Fruit fly (Drosophila melanogaster) whole organism, pupa: ENCODE data around the gene glob3.

ENCODE experiments used
- CG10348 ChIP-seq: fragments of 200-800 bp; sonication (Bioruptor generic); IDR thresholded peaks from 2 replicates; pipeline ENCODE4 v1.3.6; 2022; ENCODE audit warnings: missing biosample characterization, missing genetic modification characterization
- CG12605 ChIP-seq: fragments of 200-800 bp; sonication (Bioruptor generic); IDR thresholded peaks from 2 replicates; pipeline ENCODE4 v1.3.6; 2022; ENCODE audit warnings: missing biosample characterization, missing genetic modification characterization
- CG13204 ChIP-seq: fragments of 200-800 bp; sonication (Bioruptor generic); optimal IDR thresholded peaks from 2 replicates; lab custom pipeline; 2018; ENCODE audit warnings: missing biosample characterization, mild to moderate bottlenecking, missing genetic modification characterization, moderate library complexity
- CG14655 ChIP-seq: fragments of 200-800 bp; sonication (Bioruptor generic); optimal IDR thresholded peaks from 3 replicates; lab custom pipeline; 2017; ENCODE audit warnings: mild to moderate bottlenecking, missing biosample characterization, missing genetic modification reagents, missing genetic modification characterization
- CG15710 ChIP-seq: fragments of 200-800 bp; sonication (Bioruptor generic); optimal IDR thresholded peaks from 2 replicates; lab custom pipeline; 2018; ENCODE audit warnings: missing biosample characterization, mild to moderate bottlenecking, missing genetic modification characterization, moderate library complexity
- CG17806 ChIP-seq: fragments of 200-800 bp; sonication (Bioruptor generic); optimal IDR thresholded peaks from 2 replicates; lab custom pipeline; 2018; ENCODE audit warnings: missing biosample characterization, mild to moderate bottlenecking, missing genetic modification characterization, moderate library complexity
- CG32121 ChIP-seq: fragments of 200-800 bp; sonication (Bioruptor generic); IDR thresholded peaks from 2 replicates; pipeline ENCODE4 v1.3.6; 2022; ENCODE audit warnings: missing biosample characterization, missing genetic modification characterization
- CG34367 ChIP-seq: fragments of 200-800 bp; sonication (Bioruptor generic); optimal IDR thresholded peaks from 2 replicates; lab custom pipeline; 2018; ENCODE audit warnings: missing biosample characterization, mild to moderate bottlenecking, missing genetic modification characterization
- CG4496 ChIP-seq: fragments of 200-800 bp; sonication (Bioruptor generic); IDR thresholded peaks from 3 replicates; pipeline ENCODE4 v1.3.6; 2022; ENCODE audit warnings: missing biosample characterization, missing genetic modification characterization
- CG8159 ChIP-seq: fragments of 200-800 bp; sonication (Bioruptor generic); optimal IDR thresholded peaks from 3 replicates; lab custom pipeline; 2018; ENCODE audit warnings: missing biosample characterization, mild to moderate bottlenecking, missing genetic modification characterization, moderate library complexity
- CG8301 ChIP-seq: fragments of 200-800 bp; sonication (Bioruptor generic); optimal IDR thresholded peaks from 2 replicates; lab custom pipeline; 2018; ENCODE audit warnings: missing biosample characterization, mild to moderate bottlenecking, missing genetic modification characterization
- CG9948 ChIP-seq: fragments of 200-800 bp; sonication (Bioruptor generic); optimal IDR thresholded peaks from 2 replicates; lab custom pipeline; 2018; ENCODE audit warnings: missing biosample characterization, mild to moderate bottlenecking, missing genetic modification characterization, moderate library complexity
- D1 ChIP-seq: fragments of 200-800 bp; sonication (Bioruptor generic); optimal IDR thresholded peaks from 2 replicates; lab custom pipeline; 2018; ENCODE audit warnings: missing biosample characterization, mild to moderate bottlenecking, missing genetic modification characterization, moderate library complexity
- EcR ChIP-seq: fragments of 200-800 bp; sonication (Bioruptor generic); optimal IDR thresholded peaks from 3 replicates; lab custom pipeline; 2019; ENCODE audit warnings: missing biosample characterization, missing genetic modification characterization, mild to moderate bottlenecking, moderate library complexity, missing genetic modification reagents
- Ets98B ChIP-seq: fragments of 200-800 bp; sonication (Bioruptor generic); IDR thresholded peaks from 2 replicates; pipeline ENCODE4 v1.3.6; 2022; ENCODE audit warnings: missing biosample characterization, missing genetic modification characterization
- Pif1A ChIP-seq: fragments of 200-800 bp; sonication (Bioruptor generic); optimal IDR thresholded peaks from 3 replicates; lab custom pipeline; 2016; ENCODE audit warnings: missing biosample characterization, missing genetic modification characterization
- Pif1B ChIP-seq: fragments of 200-800 bp; sonication (Bioruptor generic); optimal IDR thresholded peaks from 3 replicates; lab custom pipeline; 2016; ENCODE audit warnings: missing biosample characterization, missing genetic modification characterization
- Snoo ChIP-seq: fragments of 200-800 bp; sonication (Bioruptor generic); optimal IDR thresholded peaks from 3 replicates; lab custom pipeline; 2017; ENCODE audit warnings: missing biosample characterization, mild to moderate bottlenecking, missing genetic modification characterization, inconsistent platforms
- fd96Ca ChIP-seq: fragments of 200-800 bp; sonication (Bioruptor generic); IDR thresholded peaks from 3 replicates; pipeline ENCODE4 v1.3.6; 2022; ENCODE audit warnings: missing biosample characterization, missing genetic modification characterization
- gl ChIP-seq: fragments of 200-800 bp; sonication (Bioruptor generic); optimal IDR thresholded peaks from 2 replicates; lab custom pipeline; 2018; ENCODE audit warnings: missing biosample characterization, mild to moderate bottlenecking, missing genetic modification characterization
- rn ChIP-seq: fragments of 200-800 bp; sonication (Bioruptor generic); IDR thresholded peaks from 2 replicates; pipeline ENCODE4 v1.3.6; 2022; ENCODE audit warnings: missing biosample characterization, missing genetic modification characterization

Gene glob3

DNA sequence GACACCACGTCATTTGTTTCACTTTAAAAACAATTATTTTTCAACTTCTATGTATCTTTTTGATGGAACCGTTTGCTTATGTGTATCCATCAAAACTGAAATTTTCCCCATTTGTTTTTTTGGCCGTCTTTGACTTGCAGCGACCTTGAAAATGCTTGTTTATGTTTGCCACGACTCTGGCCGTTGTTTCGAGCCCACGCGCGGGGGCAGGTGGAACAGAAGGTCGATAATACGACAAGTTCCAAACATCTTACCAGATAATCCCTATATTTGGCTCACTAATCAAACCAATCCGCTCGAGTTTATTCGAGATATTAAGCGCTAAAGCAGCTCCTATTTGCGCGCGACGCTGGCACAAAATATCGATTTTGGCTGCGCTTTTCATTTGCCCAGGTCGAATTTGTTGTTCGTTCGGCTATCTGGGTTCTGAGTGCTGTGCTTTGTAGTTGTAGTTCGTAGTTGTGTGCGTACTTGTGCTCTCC, 30.9 kb downstream of the glob3 start:
- no peak for TF ChIP-seq CG8301 (tag; lab: Kevin White, UChicago)

DNA sequence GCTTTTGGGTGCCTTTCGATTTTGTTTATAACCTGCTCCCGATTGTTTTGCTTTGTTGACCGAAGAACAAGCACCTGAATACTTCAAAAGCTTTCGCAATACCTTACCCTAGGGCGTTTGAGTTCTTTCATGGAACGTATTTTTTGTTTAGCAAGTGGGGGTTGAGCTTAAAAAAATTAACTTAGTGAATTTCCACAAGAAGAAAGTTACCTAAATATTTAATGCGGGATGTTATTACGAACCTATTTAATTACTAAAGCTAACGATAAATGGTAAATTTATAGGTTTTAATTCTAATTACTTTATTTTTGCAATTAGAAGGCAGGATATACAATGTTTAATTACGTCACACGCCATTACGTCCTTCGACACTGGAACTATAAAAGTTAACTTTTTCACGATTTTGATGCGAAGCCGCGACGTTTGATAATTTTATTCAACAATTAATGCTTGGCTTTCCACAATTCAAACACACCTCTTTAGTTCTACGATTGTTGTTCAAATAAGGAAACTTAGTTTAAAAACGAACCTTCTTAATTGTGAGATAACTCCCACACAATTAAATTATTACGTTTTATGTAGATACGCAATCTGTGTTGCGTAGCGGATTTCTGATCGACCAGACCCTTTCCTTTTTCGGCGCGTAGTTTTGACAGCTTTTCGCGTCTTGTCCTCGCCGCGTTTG, 31.5 kb downstream of the glob3 start:
- peak; percentile 43 for TF ChIP-seq CG8301 (tag; lab: Kevin White, UChicago)
- no peak for TF ChIP-seq EcR (GFP tag; lab: Kevin White, UChicago)
- TF ChIP-seq gl, result no peak
- no peak for TF ChIP-seq Snoo (tag; lab: Kevin White, UChicago)
- peak; percentile 24 for TF ChIP-seq Pif1A (GFP tag; lab: Kevin White, UChicago)
- peak; percentile 26 for TF ChIP-seq Pif1B (GFP tag; lab: Kevin White, UChicago)
- peak; percentile 33 for TF ChIP-seq Ets98B (GFP tag; lab: Robert Waterston, UW)
- TF ChIP-seq CG13204 (GFP tag; lab: Kevin White, UChicago), result no peak
- no peak for TF ChIP-seq D1 (tag; lab: Kevin White, UChicago)
- no peak for TF ChIP-seq CG34367 (tag; lab: Kevin White, UChicago)
- no peak for TF ChIP-seq CG10348 (GFP tag; lab: Robert Waterston, UW)
- TF ChIP-seq CG32121 (GFP tag; lab: Robert Waterston, UW), result peak; percentile 43
- TF ChIP-seq CG4496 (GFP tag; lab: Robert Waterston, UW), result peak; percentile 21; the same call in 1 of the 3 replicates
- peak; percentile 35 for TF ChIP-seq CG8159 (tag; lab: Kevin White, UChicago)
- no peak for TF ChIP-seq CG12605
- no peak for TF ChIP-seq CG15710 (tag; lab: Kevin White, UChicago)
- peak; percentile 67 for TF ChIP-seq CG14655 (GFP tag; lab: Kevin White, UChicago)
- TF ChIP-seq CG9948 (tag; lab: Kevin White, UChicago), result peak; percentile 14
- TF ChIP-seq rn (GFP tag; lab: Robert Waterston, UW), result no peak
- peak; percentile 12 for TF ChIP-seq CG17806 (tag; lab: Kevin White, UChicago)
- peak; percentile 59; the same call in 1 of the 3 replicates for TF ChIP-seq fd96Ca (GFP tag; lab: Robert Waterston, UW)

DNA sequence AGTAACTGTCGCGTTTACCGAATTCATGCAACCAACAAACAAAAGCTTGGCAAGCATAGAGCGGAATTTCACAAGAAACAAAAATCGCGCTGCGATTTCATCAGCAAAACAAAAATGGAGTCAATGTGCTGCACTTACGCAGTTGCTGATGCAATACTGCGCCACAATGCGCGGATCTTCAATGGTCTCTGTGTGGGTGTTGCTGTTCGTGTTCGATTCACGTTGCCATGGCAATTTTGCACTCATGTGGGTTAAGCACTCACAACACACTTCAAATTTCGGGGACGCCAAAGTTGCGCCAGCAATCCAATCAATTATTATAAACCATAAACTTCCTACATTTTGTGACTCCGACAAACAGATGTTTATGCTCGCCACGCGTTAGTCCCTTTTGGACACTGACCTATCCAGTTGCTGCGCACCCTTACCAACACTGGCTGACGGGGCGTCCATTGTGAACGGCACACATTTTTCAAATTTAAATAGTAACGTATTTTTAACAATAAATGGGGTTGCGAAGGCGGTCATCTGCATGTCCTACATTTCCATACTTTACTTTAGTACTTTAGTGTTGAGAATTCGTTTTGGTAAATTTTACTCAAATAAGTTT, 32.3 kb downstream of the glob3 start, which contains the start of gene CG2017:
TSS of gene CG2017 (minus strand) at position 374 of the 610 bp plus-strand sequence.
- TF ChIP-seq EcR (GFP tag; lab: Kevin White, UChicago), result peak; percentile 89
- no peak; the same call in 2 of the 3 replicates for TF ChIP-seq fd96Ca (GFP tag; lab: Robert Waterston, UW)
- TF ChIP-seq CG12605, result no peak
- no peak for TF ChIP-seq Ets98B (GFP tag; lab: Robert Waterston, UW)
- TF ChIP-seq Snoo (tag; lab: Kevin White, UChicago), result no peak
- TF ChIP-seq CG10348 (GFP tag; lab: Robert Waterston, UW), result no peak
- no peak for TF ChIP-seq CG17806 (tag; lab: Kevin White, UChicago)
- TF ChIP-seq CG9948 (tag; lab: Kevin White, UChicago), result no peak
- TF ChIP-seq CG15710 (tag; lab: Kevin White, UChicago), result peak; percentile 10
- TF ChIP-seq CG32121 (GFP tag; lab: Robert Waterston, UW), result peak; percentile 10; the same call in 1 of the 2 replicates
- TF ChIP-seq CG8301 (tag; lab: Kevin White, UChicago), result no peak
- peak; percentile 31 for TF ChIP-seq D1 (tag; lab: Kevin White, UChicago)
- TF ChIP-seq CG8159 (tag; lab: Kevin White, UChicago), result no peak
- TF ChIP-seq CG13204 (GFP tag; lab: Kevin White, UChicago), result no peak
- TF ChIP-seq CG4496 (GFP tag; lab: Robert Waterston, UW), result peak; percentile 60; the same call in 2 of the 3 replicates
- no peak for TF ChIP-seq CG34367 (tag; lab: Kevin White, UChicago)
- no peak for TF ChIP-seq Pif1B (GFP tag; lab: Kevin White, UChicago)
- no peak for TF ChIP-seq rn (GFP tag; lab: Robert Waterston, UW)
- no peak for TF ChIP-seq gl

DNA sequence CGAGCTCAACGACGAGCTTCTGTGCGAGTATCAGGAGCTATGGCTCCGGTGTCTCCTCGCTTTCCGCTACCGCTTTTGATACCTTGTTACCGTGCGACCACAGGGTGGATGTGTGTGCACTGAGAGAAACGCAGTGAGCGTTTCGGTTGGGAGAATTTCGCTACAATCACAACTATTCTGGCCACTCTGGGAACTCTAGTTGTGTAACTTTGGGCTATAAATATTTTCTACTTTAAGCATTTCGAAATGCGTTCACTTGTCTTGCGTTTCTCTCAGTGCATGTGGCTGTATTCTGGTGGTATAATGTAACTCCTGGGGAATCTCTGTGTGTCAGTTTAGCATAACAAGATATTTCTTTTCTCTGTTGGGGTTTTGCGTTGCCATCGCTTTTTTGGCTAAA, 41.5 kb downstream of the glob3 start:
- TF ChIP-seq CG14655 (GFP tag; lab: Kevin White, UChicago) (peak; percentile 27), CG8159 (tag; lab: Kevin White, UChicago) (peak; percentile 33), CG8301 (tag; lab: Kevin White, UChicago) (no peak)

DNA sequence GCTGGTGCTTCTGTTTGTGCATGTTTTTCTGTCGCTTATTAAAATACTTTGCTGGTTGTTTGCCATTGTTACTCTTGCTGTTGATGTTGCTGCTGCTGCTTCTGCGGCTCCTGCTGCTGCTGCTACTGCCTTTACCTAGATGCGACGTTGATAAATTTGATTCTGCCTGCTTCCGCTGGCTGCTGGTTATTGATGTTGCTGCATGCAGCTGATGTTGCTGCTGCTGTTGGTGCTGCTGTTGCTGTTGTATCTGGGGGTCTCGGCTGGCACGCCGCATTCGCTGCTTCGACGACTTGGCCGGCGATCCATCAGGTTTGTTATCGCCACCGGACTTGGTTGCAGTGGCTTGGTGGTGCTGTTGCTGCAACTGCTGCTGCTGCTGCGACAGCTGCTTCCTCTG, 47.5 kb downstream of the glob3 start:
- TF ChIP-seq EcR (GFP tag; lab: Kevin White, UChicago), result no peak

DNA sequence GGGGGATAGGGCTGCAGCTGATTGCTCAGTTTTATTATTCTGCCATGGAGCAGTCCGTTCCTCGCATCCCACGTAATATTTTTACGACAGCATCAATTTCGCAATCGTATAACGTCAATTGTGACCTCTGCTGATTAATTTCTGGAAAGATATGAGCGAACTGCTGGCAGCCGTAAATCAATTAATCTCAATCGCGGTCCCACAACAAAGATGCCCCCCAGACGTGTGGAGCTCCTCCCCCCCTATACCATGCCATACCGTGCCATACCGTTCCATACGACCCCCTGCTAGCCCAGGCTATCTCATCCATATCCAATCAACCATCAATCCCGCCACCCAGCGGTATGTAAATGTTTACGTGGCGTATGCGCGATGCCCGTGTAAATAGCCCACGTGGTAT, 51.4 kb downstream of the glob3 start:
- TF ChIP-seq fd96Ca (GFP tag; lab: Robert Waterston, UW) (no peak), rn (GFP tag; lab: Robert Waterston, UW) (no peak), gl (no peak), D1 (tag; lab: Kevin White, UChicago) (no peak), CG8301 (tag; lab: Kevin White, UChicago) (no peak), CG8159 (tag; lab: Kevin White, UChicago) (no peak), Ets98B (GFP tag; lab: Robert Waterston, UW) (no peak), CG12605 (no peak), CG15710 (tag; lab: Kevin White, UChicago) (no peak), CG17806 (tag; lab: Kevin White, UChicago) (no peak), CG10348 (GFP tag; lab: Robert Waterston, UW) (no peak), CG4496 (GFP tag; lab: Robert Waterston, UW) (no peak), Snoo (tag; lab: Kevin White, UChicago) (no peak), CG14655 (GFP tag; lab: Kevin White, UChicago) (no peak), CG13204 (GFP tag; lab: Kevin White, UChicago) (no peak), CG34367 (tag; lab: Kevin White, UChicago) (no peak), CG9948 (tag; lab: Kevin White, UChicago) (no peak)
